Worm (Caenorhabditis elegans) whole organism, L2 larva: Measurements from ENCODE around the gene str-82.

Experiments used
- aly-2 ChIP-seq: fragments of 150-350 bp; optimal IDR thresholded peaks from 2 replicates; lab custom pipeline; 2014; ENCODE audit warnings: missing biosample characterization, missing genetic modification characterization
- ama-1 ChIP-seq: fragments of 150-350 bp; optimal IDR thresholded peaks from 2 replicates; lab custom pipeline; 2018; ENCODE audit warnings: inconsistent platforms
- egl-27 ChIP-seq: sonication (generic microtip); optimal IDR thresholded peaks from 3 replicates; lab custom pipeline; 2017; ENCODE audit warnings: missing biosample characterization, missing genetic modification reagents, missing genetic modification characterization
- elt-3 ChIP-seq: sonication (generic microtip); optimal IDR thresholded peaks from 2 replicates; lab custom pipeline; 2017; ENCODE audit warnings: missing biosample characterization, missing genetic modification characterization
- fos-1 ChIP-seq: fragments of 150-350 bp; optimal IDR thresholded peaks from 2 replicates; lab custom pipeline; 2014; ENCODE audit warnings: missing biosample characterization, missing genetic modification characterization
- lin-39 ChIP-seq: fragments of 150-350 bp; optimal IDR thresholded peaks from 2 replicates; lab custom pipeline; 2014; ENCODE audit warnings: missing biosample characterization, missing genetic modification reagents, missing genetic modification characterization
- lsy-2 ChIP-seq, 2 experiments: fragments of 150-350 bp in 1 of 2; sonication (generic microtip) in 1 of 2; optimal IDR thresholded peaks; 2 replicates each; lab custom pipeline; 2014 to 2017; ENCODE audit warnings: missing biosample characterization in 2 of 2, missing genetic modification characterization in 2 of 2
- nhr-129 ChIP-seq: fragments of 150-350 bp; optimal IDR thresholded peaks from 2 replicates; lab custom pipeline; 2014; ENCODE audit warnings: missing biosample characterization, missing genetic modification characterization
- nhr-23 ChIP-seq: fragments of 150-350 bp; optimal IDR thresholded peaks from 2 replicates; lab custom pipeline; 2014; ENCODE audit warnings: missing biosample characterization, missing genetic modification reagents, missing genetic modification characterization
- nhr-25 ChIP-seq: fragments of 150-350 bp; sonication (generic microtip); optimal IDR thresholded peaks from 3 replicates; lab custom pipeline; 2014; ENCODE audit warnings: missing biosample characterization, missing genetic modification characterization
- sma-9 ChIP-seq, 2 experiments: fragments of 150-350 bp in 1 of 2; sonication (generic microtip) in 1 of 2; optimal IDR thresholded peaks; 2 replicates each; lab custom pipeline; 2014 to 2016; ENCODE audit warnings: missing genetic modification characterization in 2 of 2, mild to moderate bottlenecking in 1 of 2, missing biosample characterization in 1 of 2, missing compliant biosample characterization in 1 of 2, missing genetic modification reagents in 1 of 2, moderate library complexity in 1 of 2
- snpc-4 ChIP-seq: fragments of 150-350 bp; optimal IDR thresholded peaks from 2 replicates; lab custom pipeline; 2014; ENCODE audit warnings: missing biosample characterization, missing genetic modification characterization
- zag-1 ChIP-seq: fragments of 150-350 bp; optimal IDR thresholded peaks from 2 replicates; lab custom pipeline; 2014; ENCODE audit warnings: missing biosample characterization, missing genetic modification characterization
- ztf-4 ChIP-seq: fragments of 150-350 bp; optimal IDR thresholded peaks from 2 replicates; lab custom pipeline; 2014; ENCODE audit warnings: missing biosample characterization, missing genetic modification characterization

- TF ChIP-seq nhr-25 (tag; lab: Kevin White, UChicago) (no peak), zag-1 (tag; lab: Kevin White, UChicago) (no peak), lsy-2 (tag; optimal IDR thresholded peaks at IDR 0.05; lab: Kevin White, UChicago) (no peak), elt-3 (tag; lab: Kevin White, UChicago) (no peak), nhr-129 (tag; lab: Kevin White, UChicago) (no peak), egl-27 (tag; lab: Kevin White, UChicago) (no peak), fos-1 (no peak), nhr-23 (tag; lab: Kevin White, UChicago) (no peak), ama-1 (lab: Kevin White, UChicago) (no peak), lin-39 (no peak), sma-9 (GFP tag; optimal IDR thresholded peaks at IDR 0.05; lab: Kevin White, UChicago) (no peak), sma-9 (tag; optimal IDR thresholded peaks at IDR 0.05; lab: Kevin White, UChicago) (no peak), ztf-4 (tag; lab: Kevin White, UChicago) (no peak), snpc-4 (tag; lab: Kevin White, UChicago) (no peak), aly-2 (tag; lab: Kevin White, UChicago) (no peak)
These were observed 46.9 kb upstream of the str-82 start for ce11 chrV:3927522-3927921.
